Fruit fly (Drosophila melanogaster): ENCODE measurements around the gene CG18418.

DNA sequence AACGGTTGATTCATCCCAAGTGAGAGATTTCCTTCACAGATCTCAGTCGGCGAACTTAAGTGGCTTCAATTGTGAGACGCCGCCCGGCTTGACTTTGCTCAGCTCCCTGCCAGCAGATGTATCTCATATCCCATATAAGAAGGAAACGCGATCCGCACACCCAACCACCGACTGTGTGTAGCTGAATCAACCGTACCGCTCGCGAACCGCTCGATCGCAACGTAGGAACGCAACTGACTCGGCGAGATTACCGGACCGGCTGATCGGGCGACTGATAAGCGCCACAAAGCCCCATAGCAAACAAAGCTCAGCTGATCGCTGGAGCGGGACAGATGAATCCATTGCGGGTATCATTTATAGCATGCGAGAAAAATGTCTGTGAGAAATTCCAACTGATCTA, 2.7 kb downstream of the CG18418 start, which contains the start of gene axo:
- TF ChIP-seq pad (GFP tag; optimal IDR thresholded peaks at IDR 0.05) (no peak), tj (GFP tag; optimal IDR thresholded peaks at IDR 0.05) (no peak), Hr96 (GFP tag; optimal IDR thresholded peaks at IDR 0.05) (no peak), CG7101 (tag; optimal IDR thresholded peaks at IDR 0.05) (no peak), cnc (optimal IDR thresholded peaks at IDR 0.05) (no peak), kay (GFP tag; ENCODE audit: borderline replicate concordance) (no peak), Mnt (GFP tag; optimal IDR thresholded peaks at IDR 0.05) (no peak), CG33017 (tag; optimal IDR thresholded peaks at IDR 0.05) (no peak)

Data from whole organism, adult.